Fruit fly (Drosophila melanogaster): ENCODE measurements around the gene CG14693.

DNA sequence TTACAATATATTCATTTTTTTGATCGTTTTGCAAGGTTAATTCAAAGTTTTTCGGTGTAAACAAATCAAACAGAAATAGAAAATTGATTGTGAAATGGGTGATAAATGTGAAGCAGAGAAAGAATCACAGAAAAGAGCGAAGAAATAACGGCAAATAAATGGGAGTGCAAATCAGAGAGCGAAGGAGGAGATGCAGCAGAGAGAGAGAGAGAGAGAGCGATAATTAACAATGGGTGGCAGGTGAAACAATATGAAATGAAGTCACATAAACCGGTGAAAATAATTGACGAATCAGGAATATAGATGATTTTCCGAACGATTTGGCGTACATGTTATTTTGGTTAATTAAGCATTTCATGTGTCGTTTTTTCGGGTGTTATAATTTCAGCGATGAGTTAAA lies 49.1 kb upstream of the CG14693 start:
- TF ChIP-seq crol (GFP tag; IDR thresholded peaks at IDR 0.05) (no peak), sens (GFP tag) (no peak), stc (GFP tag; IDR thresholded peaks at IDR 0.05) (no peak)
